Worm (Caenorhabditis elegans) whole organism, L4 larva: ENCODE measurements around the gene rad-54.B.

ENCODE experiments used
- D1046.2 ChIP-seq: fragments of 200-800 bp; sonication (Bioruptor generic); IDR thresholded peaks from 2 replicates; pipeline ENCODE4 v1.3.6; 2022; ENCODE audit warnings: missing genetic modification characterization, missing compliant biosample characterization
- F37D6.2 ChIP-seq: sonication (generic microtip); optimal IDR thresholded peaks from 2 replicates; lab custom pipeline; 2016; ENCODE audit warnings: mild to moderate bottlenecking, missing genetic modification characterization, missing compliant biosample characterization
- F49E8.2 ChIP-seq: sonication (generic microtip); optimal IDR thresholded peaks from 2 replicates; lab custom pipeline; 2016; ENCODE audit warnings: missing compliant biosample characterization, mild to moderate bottlenecking, missing genetic modification characterization, borderline replicate concordance
- T26A8.4 ChIP-seq: fragments of 200-800 bp; sonication (Bioruptor generic); IDR thresholded peaks from 2 replicates; pipeline ENCODE4 v1.3.6; 2022; ENCODE audit warnings: missing genetic modification characterization, missing compliant biosample characterization
- Y5F2A.4 ChIP-seq: fragments of 200-800 bp; sonication (Bioruptor generic); optimal IDR thresholded peaks from 2 replicates; lab custom pipeline; 2018; ENCODE audit warnings: mild to moderate bottlenecking, missing genetic modification characterization, missing compliant biosample characterization
- aly-2 ChIP-seq: sonication (generic microtip); optimal IDR thresholded peaks from 2 replicates; lab custom pipeline; 2018; ENCODE audit warnings: missing biosample characterization, missing genetic modification characterization
- ama-1 ChIP-seq: fragments of 150-350 bp; optimal IDR thresholded peaks from 2 replicates; lab custom pipeline; 2014; ENCODE audit warnings: inconsistent platforms, mixed read lengths
- attf-4 ChIP-seq: sonication (generic microtip); optimal IDR thresholded peaks from 3 replicates; lab custom pipeline; 2017; ENCODE audit warnings: missing biosample characterization, missing genetic modification characterization
- ceh-32 ChIP-seq: sonication (generic microtip); optimal IDR thresholded peaks from 2 replicates; lab custom pipeline; 2016; ENCODE audit warnings: mild to moderate bottlenecking, missing genetic modification characterization, missing compliant biosample characterization; ENCODE audit not compliant: poor library complexity
- ceh-82 ChIP-seq: sonication (generic microtip); optimal IDR thresholded peaks from 2 replicates; lab custom pipeline; 2017; ENCODE audit warnings: missing biosample characterization, missing genetic modification characterization
- ctbp-1 ChIP-seq: fragments of 200-800 bp; sonication (Bioruptor generic); IDR thresholded peaks from 2 replicates; pipeline ENCODE4 v1.3.6; 2022; ENCODE audit warnings: missing genetic modification reagents, missing genetic modification characterization, missing compliant biosample characterization
- daf-19 ChIP-seq: fragments of 200-800 bp; sonication (Bioruptor generic); conservative IDR thresholded peaks from 2 replicates; pipeline ENCODE4 v1.3.6; 2022; ENCODE audit warnings: missing genetic modification characterization, missing compliant biosample characterization
- duxl-1 ChIP-seq: sonication (generic microtip); optimal IDR thresholded peaks from 2 replicates; lab custom pipeline; 2016; ENCODE audit warnings: mild to moderate bottlenecking, missing genetic modification characterization, moderate library complexity, missing compliant biosample characterization; ENCODE audit not compliant: poor library complexity
- fkh-10 ChIP-seq: fragments of 150-350 bp; optimal IDR thresholded peaks from 2 replicates; lab custom pipeline; 2014; ENCODE audit warnings: missing biosample characterization, missing genetic modification reagents, missing genetic modification characterization
- hif-1 ChIP-seq, 2 experiments: sonication (generic microtip); optimal IDR thresholded peaks; 2 replicates each; lab custom pipeline; 2016 to 2017; ENCODE audit warnings: missing compliant biosample characterization in 2 of 2, missing genetic modification characterization in 2 of 2, missing genetic modification reagents in 2 of 2, missing genotype in 2 of 2, mild to moderate bottlenecking in 1 of 2
- hlh-11 ChIP-seq: fragments of 200-800 bp; sonication (Bioruptor generic); optimal IDR thresholded peaks from 2 replicates; lab custom pipeline; 2018; ENCODE audit warnings: mild to moderate bottlenecking, missing genetic modification characterization, missing compliant biosample characterization
- hmg-1.1 ChIP-seq: fragments of 200-800 bp; sonication (Bioruptor generic); IDR thresholded peaks from 2 replicates; pipeline ENCODE4 v1.3.6; 2022; ENCODE audit warnings: missing genetic modification reagents, missing genetic modification characterization, missing compliant biosample characterization
- lin-29 ChIP-seq: fragments of 200-800 bp; sonication (Bioruptor generic); IDR thresholded peaks from 2 replicates; pipeline ENCODE4 v1.3.6; 2022; ENCODE audit warnings: missing genetic modification reagents, missing genetic modification characterization, missing compliant biosample characterization
- nhr-11 ChIP-seq: fragments of 150-350 bp; optimal IDR thresholded peaks from 2 replicates; lab custom pipeline; 2014; ENCODE audit warnings: missing biosample characterization, missing genetic modification characterization
- nhr-48 ChIP-seq: sonication (generic microtip); optimal IDR thresholded peaks from 2 replicates; lab custom pipeline; 2016; ENCODE audit warnings: mild to moderate bottlenecking, missing genetic modification characterization, missing compliant biosample characterization
- nhr-76 ChIP-seq: fragments of 150-350 bp; optimal IDR thresholded peaks from 2 replicates; lab custom pipeline; 2014; ENCODE audit warnings: missing biosample characterization, missing genetic modification characterization
- nhr-77 ChIP-seq: fragments of 150-350 bp; optimal IDR thresholded peaks from 2 replicates; lab custom pipeline; 2014; ENCODE audit warnings: missing biosample characterization, missing genetic modification characterization
- php-3 ChIP-seq: fragments of 200-800 bp; sonication (Bioruptor generic); IDR thresholded peaks from 2 replicates; pipeline ENCODE4 v1.3.6; 2022; ENCODE audit warnings: missing genetic modification reagents, missing genetic modification characterization, missing compliant biosample characterization
- pqm-1 ChIP-seq: sonication (generic microtip); optimal IDR thresholded peaks from 2 replicates; lab custom pipeline; 2017; ENCODE audit warnings: missing biosample characterization, missing genetic modification characterization
- snpc-1.2 ChIP-seq: fragments of 200-800 bp; sonication (Bioruptor generic); IDR thresholded peaks from 2 replicates; pipeline ENCODE4 v1.3.6; 2022; ENCODE audit warnings: missing genetic modification reagents, missing genetic modification characterization, missing compliant biosample characterization
- snpc-4 ChIP-seq: fragments of 150-350 bp; optimal IDR thresholded peaks from 2 replicates; lab custom pipeline; 2014; ENCODE audit warnings: missing biosample characterization, missing genetic modification characterization
- tag-97 ChIP-seq: fragments of 200-800 bp; sonication (Bioruptor generic); IDR thresholded peaks from 2 replicates; pipeline ENCODE4 v1.3.6; 2022; ENCODE audit warnings: missing genetic modification characterization, missing compliant biosample characterization
- unc-130 ChIP-seq: sonication (generic microtip); optimal IDR thresholded peaks from 2 replicates; lab custom pipeline; 2016; ENCODE audit warnings: missing genetic modification reagents, missing genetic modification characterization, missing compliant biosample characterization
- zag-1 ChIP-seq: fragments of 150-350 bp; optimal IDR thresholded peaks from 2 replicates; lab custom pipeline; 2014; ENCODE audit warnings: missing biosample characterization, missing genetic modification characterization
- zfp-2 ChIP-seq: sonication (generic microtip); optimal IDR thresholded peaks from 2 replicates; lab custom pipeline; 2016; ENCODE audit warnings: mild to moderate bottlenecking, missing genetic modification characterization, missing compliant biosample characterization
- zfp-3 ChIP-seq: fragments of 200-800 bp; sonication (Bioruptor generic); conservative IDR thresholded peaks from 2 replicates; pipeline ENCODE4 v1.3.6; 2022; ENCODE audit warnings: missing genetic modification reagents, missing genetic modification characterization, missing compliant biosample characterization
- ztf-7 ChIP-seq: fragments of 150-350 bp; optimal IDR thresholded peaks from 2 replicates; lab custom pipeline; 2014; ENCODE audit warnings: missing biosample characterization, missing genetic modification characterization

rad-54.B gene

ce11 chrIV:16949767-16950166, at the start of gene rad-54.B:
Gene rad-54.B (plus strand): TSS chrIV:16950067.
- TF ChIP-seq lin-29 (GFP tag; lab: Robert Waterston, UW), result no peak
- peak; percentile 16 for TF ChIP-seq ama-1 (lab: Kevin White, UChicago)
- TF ChIP-seq D1046.2, result no peak

ce11 chrIV:16915751-16916150, 34.1 kb upstream of the rad-54.B start, which contains the start of gene Y116A8C.3:
Gene Y116A8C.3 (plus strand): TSS chrIV:16916051.
- TF ChIP-seq tag-97 (GFP tag; lab: Robert Waterston, UW) (no peak), snpc-1.2 (GFP tag; lab: Robert Waterston, UW) (0 out of 2 replicates have a peak, but pooled peaks have one; percentile 22)
- TF ChIP-seq, all 104 proteins: peak for 1

- TF ChIP-seq fkh-10 (GFP tag; lab: Kevin White, UChicago) (no peak), hmg-1.1 (GFP tag; lab: Robert Waterston, UW) (no peak), duxl-1 (tag; lab: Kevin White, UChicago) (no peak), snpc-4 (tag; lab: Kevin White, UChicago) (no peak), nhr-76 (tag; lab: Kevin White, UChicago) (no peak), ceh-82 (tag; lab: Kevin White, UChicago) (no peak), snpc-1.2 (GFP tag; lab: Robert Waterston, UW) (no peak), F49E8.2 (tag; lab: Kevin White, UChicago) (no peak), attf-4 (tag; lab: Kevin White, UChicago) (no peak), daf-19 (GFP tag; lab: Robert Waterston, UW) (no peak)
- TF ChIP-seq, all 104 proteins: peak for 0
Measured at ce11 chrIV:16917831-16918429, 31.9 kb upstream of the rad-54.B start, which contains the start of the genes Y116A8C.469 and Y116A8C.468. Gene Y116A8C.469 (minus strand): TSS chrIV:16917931. Gene Y116A8C.468 (plus strand): TSS chrIV:16918379.

ce11 chrIV:16919212-16919775, 30.6 kb upstream of the rad-54.B start, which contains the start of the genes Y116A8C.470 and Y116A8C.463:
Gene Y116A8C.470 (minus strand): TSS chrIV:16919312.
Gene Y116A8C.463 (plus strand): TSS chrIV:16919725.
- TF ChIP-seq T26A8.4 (GFP tag; lab: Robert Waterston, UW) (no peak), zfp-3 (GFP tag; lab: Robert Waterston, UW) (no peak), Y5F2A.4 (no peak), zfp-2 (tag; lab: Kevin White, UChicago) (no peak), unc-130 (no peak), ztf-7 (tag; lab: Kevin White, UChicago) (no peak), F37D6.2 (tag; lab: Kevin White, UChicago) (no peak), php-3 (no peak), nhr-11 (tag; lab: Kevin White, UChicago) (no peak), ceh-82 (tag; lab: Kevin White, UChicago) (no peak), hlh-11 (tag; lab: Kevin White, UChicago) (no peak), nhr-77 (tag; lab: Kevin White, UChicago) (no peak), hif-1 (tag; optimal IDR thresholded peaks at IDR 0.05; lab: Kevin White, UChicago) (no peak), ctbp-1 (GFP tag; lab: Robert Waterston, UW) (no peak), nhr-48 (tag; lab: Kevin White, UChicago) (no peak), ceh-32 (tag; lab: Kevin White, UChicago) (no peak), F49E8.2 (tag; lab: Kevin White, UChicago) (no peak), aly-2 (tag; lab: Kevin White, UChicago) (no peak), zag-1 (tag; lab: Kevin White, UChicago) (no peak), pqm-1 (tag; lab: Kevin White, UChicago) (no peak)
